Fruit fly (Drosophila melanogaster): ENCODE measurements around the gene CG12321.
A peak's percentile ranks its signal among the peaks of the same experiment; 100 is the strongest.

CG12321 gene

DNA sequence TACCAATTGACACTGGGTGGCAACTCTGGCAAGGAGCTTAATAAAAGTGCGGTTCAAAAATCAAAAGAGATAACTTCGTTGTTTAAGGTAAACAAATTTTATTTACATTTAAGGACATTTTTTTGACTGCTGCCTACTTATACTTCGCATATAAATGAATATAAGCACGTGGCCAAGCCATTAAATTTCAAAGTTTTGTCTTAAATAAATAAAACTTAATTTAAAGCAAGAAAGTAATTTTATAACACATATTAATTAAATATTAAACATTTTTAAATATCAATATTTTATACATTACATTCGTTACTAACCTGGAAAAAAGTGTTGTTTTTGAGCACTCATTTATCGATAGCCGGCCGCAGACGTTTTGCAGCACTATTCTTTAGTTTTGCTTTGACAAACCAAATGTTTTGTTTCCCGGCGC is at the start of gene CG12321, which contains the start of gene MED17:
CG12321 (minus strand) TSS at position 6 of the 424 bp plus-strand sequence.
MED17 (plus strand) TSS at position 371 of the 424 bp plus-strand sequence.
- TF ChIP-seq toe (GFP tag; optimal IDR thresholded peaks at IDR 0.05) (peak; percentile 74), Mnt (GFP tag; optimal IDR thresholded peaks at IDR 0.05) (peak; percentile 75), bab1 (GFP tag; optimal IDR thresholded peaks at IDR 0.05) (peak; percentile 63), CG33017 (tag; optimal IDR thresholded peaks at IDR 0.05) (peak; percentile 83), CG7101 (tag; optimal IDR thresholded peaks at IDR 0.05) (peak; percentile 93), kay (GFP tag; ENCODE audit: borderline replicate concordance) (no peak), Crg-1 (GFP tag; optimal IDR thresholded peaks at IDR 0.05) (peak; percentile 96), tj (GFP tag; optimal IDR thresholded peaks at IDR 0.05) (peak; percentile 67), CG5204 (GFP tag; optimal IDR thresholded peaks at IDR 0.05) (peak; percentile 81), pad (GFP tag; optimal IDR thresholded peaks at IDR 0.05) (peak; percentile 91), CG7045 (GFP tag; optimal IDR thresholded peaks at IDR 0.05) (peak; percentile 94), ovo (GFP tag; optimal IDR thresholded peaks at IDR 0.05) (peak; percentile 87), CG12768 (GFP tag; optimal IDR thresholded peaks at IDR 0.05) (peak; percentile 93), Clk (GFP tag; optimal IDR thresholded peaks at IDR 0.05) (peak; percentile 94), Hr96 (GFP tag; optimal IDR thresholded peaks at IDR 0.05) (no peak), CG11617 (GFP tag; optimal IDR thresholded peaks at IDR 0.05) (peak; percentile 93), cic (GFP tag; optimal IDR thresholded peaks at IDR 0.05) (peak; percentile 62), CG14711 (tag; optimal IDR thresholded peaks at IDR 0.05) (peak; percentile 89), cnc (optimal IDR thresholded peaks at IDR 0.05) (no peak), CG1620 (GFP tag; optimal IDR thresholded peaks at IDR 0.05) (peak; percentile 91)

DNA sequence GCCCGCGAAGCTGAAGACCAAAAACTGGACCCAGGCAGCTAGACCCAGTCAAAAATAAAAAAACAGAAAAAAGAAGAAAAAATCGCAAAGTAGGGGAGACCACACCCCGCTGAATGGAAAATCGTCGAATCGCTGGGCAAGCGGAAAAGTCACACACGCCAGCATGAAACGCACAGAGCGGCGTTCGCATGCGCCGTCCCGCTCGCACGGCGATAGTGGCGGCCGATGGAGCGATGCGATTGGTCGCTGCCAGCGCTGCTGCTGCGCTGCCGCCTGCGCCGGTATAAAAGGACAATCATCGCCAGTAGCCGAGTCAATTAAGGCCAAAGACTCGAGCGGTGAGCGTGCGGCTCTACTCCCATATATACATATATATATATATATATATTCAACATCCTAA is 47.4 kb upstream of the CG12321 start, which contains the start of gene repo:
repo (plus strand) TSS at position 314 of the 400 bp plus-strand sequence.
- TF ChIP-seq kay (GFP tag; ENCODE audit: borderline replicate concordance) (no peak), bab1 (GFP tag; optimal IDR thresholded peaks at IDR 0.05) (no peak), CG7045 (GFP tag; optimal IDR thresholded peaks at IDR 0.05) (no peak), pad (GFP tag; optimal IDR thresholded peaks at IDR 0.05) (peak; percentile 13), Mnt (GFP tag; optimal IDR thresholded peaks at IDR 0.05) (no peak), Clk (GFP tag; optimal IDR thresholded peaks at IDR 0.05) (no peak), tj (GFP tag; optimal IDR thresholded peaks at IDR 0.05) (peak; percentile 1), CG12768 (GFP tag; optimal IDR thresholded peaks at IDR 0.05) (no peak), CG33017 (tag; optimal IDR thresholded peaks at IDR 0.05) (no peak), CG11617 (GFP tag; optimal IDR thresholded peaks at IDR 0.05) (no peak), toe (GFP tag; optimal IDR thresholded peaks at IDR 0.05) (no peak), CG5204 (GFP tag; optimal IDR thresholded peaks at IDR 0.05) (no peak), CG7101 (tag; optimal IDR thresholded peaks at IDR 0.05) (no peak), cic (GFP tag; optimal IDR thresholded peaks at IDR 0.05) (no peak), CG14711 (tag; optimal IDR thresholded peaks at IDR 0.05) (no peak), Hr96 (GFP tag; optimal IDR thresholded peaks at IDR 0.05) (no peak), Crg-1 (GFP tag; optimal IDR thresholded peaks at IDR 0.05) (no peak), CG1620 (GFP tag; optimal IDR thresholded peaks at IDR 0.05) (no peak)

DNA sequence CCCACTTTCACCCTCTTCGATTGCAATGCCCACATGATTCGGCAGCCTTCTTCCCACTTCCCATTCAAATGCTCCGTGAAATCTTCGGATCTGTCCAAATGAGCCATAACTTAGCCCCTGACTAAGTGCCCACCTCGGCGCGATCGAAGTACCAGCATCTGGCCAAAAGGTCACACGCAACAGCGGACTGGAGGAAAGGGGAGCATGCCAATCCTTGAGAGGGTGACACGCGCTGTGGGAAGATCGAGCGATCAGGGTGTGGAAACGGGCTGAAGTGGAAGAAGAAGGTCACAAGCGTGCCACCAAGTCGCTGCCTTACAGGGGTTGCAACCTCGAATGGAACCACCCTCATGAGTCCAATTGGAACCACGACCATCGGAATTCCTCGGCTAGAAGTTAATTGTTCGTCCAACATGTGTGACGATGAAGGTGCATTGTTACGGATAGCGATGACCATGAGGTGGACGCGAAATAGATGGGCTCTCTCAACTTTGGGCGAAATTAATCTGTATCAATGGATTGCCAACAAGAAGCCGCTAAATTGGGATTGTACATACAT is 46.3 kb upstream of the CG12321 start:
- TF ChIP-seq pad (GFP tag; optimal IDR thresholded peaks at IDR 0.05) (no peak), Hr96 (GFP tag; optimal IDR thresholded peaks at IDR 0.05) (no peak), CG12768 (GFP tag; optimal IDR thresholded peaks at IDR 0.05) (no peak), CG7045 (GFP tag; optimal IDR thresholded peaks at IDR 0.05) (no peak), cnc (optimal IDR thresholded peaks at IDR 0.05) (no peak), CG7101 (tag; optimal IDR thresholded peaks at IDR 0.05) (no peak), bab1 (GFP tag; optimal IDR thresholded peaks at IDR 0.05) (no peak), tj (GFP tag; optimal IDR thresholded peaks at IDR 0.05) (no peak), Mnt (GFP tag; optimal IDR thresholded peaks at IDR 0.05) (no peak), CG33017 (tag; optimal IDR thresholded peaks at IDR 0.05) (no peak), kay (GFP tag; ENCODE audit: borderline replicate concordance) (no peak), Crg-1 (GFP tag; optimal IDR thresholded peaks at IDR 0.05) (no peak), ovo (GFP tag; optimal IDR thresholded peaks at IDR 0.05) (no peak)

DNA sequence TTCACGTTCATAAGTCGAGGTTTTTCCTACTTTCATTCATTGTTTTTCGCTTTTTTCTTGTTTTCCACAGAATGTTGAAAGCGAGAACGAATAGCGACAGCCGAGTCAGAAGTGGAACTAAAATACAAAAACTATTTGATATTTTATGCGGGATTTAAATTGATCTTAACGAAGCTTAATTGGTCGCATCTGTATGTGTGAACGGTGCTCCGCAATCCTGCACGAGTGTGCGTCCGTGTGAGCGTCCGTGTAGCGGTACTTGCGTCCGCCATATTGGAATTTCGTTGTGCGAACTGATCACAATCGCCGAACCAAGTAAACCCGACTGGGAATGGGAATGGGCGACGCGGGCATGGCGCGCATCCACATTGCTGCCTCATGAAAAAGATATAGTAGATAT is 43.7 kb upstream of the CG12321 start:
- no peak for TF ChIP-seq Mnt (GFP tag; optimal IDR thresholded peaks at IDR 0.05)
- TF ChIP-seq bab1 (GFP tag; optimal IDR thresholded peaks at IDR 0.05) = no peak
- TF ChIP-seq kay (GFP tag; ENCODE audit: borderline replicate concordance) = no peak
- TF ChIP-seq CG5204 (GFP tag; optimal IDR thresholded peaks at IDR 0.05) = no peak
- no peak for TF ChIP-seq cnc (optimal IDR thresholded peaks at IDR 0.05)
- no peak for TF ChIP-seq CG7045 (GFP tag; optimal IDR thresholded peaks at IDR 0.05)
- no peak for TF ChIP-seq pad (GFP tag; optimal IDR thresholded peaks at IDR 0.05)
- TF ChIP-seq tj (GFP tag; optimal IDR thresholded peaks at IDR 0.05) = no peak
- TF ChIP-seq Crg-1 (GFP tag; optimal IDR thresholded peaks at IDR 0.05) = no peak
- TF ChIP-seq Clk (GFP tag; optimal IDR thresholded peaks at IDR 0.05) = no peak
- TF ChIP-seq CG33017 (tag; optimal IDR thresholded peaks at IDR 0.05) = no peak
- no peak for TF ChIP-seq cic (GFP tag; optimal IDR thresholded peaks at IDR 0.05)
- no peak for TF ChIP-seq CG1620 (GFP tag; optimal IDR thresholded peaks at IDR 0.05)
- no peak for TF ChIP-seq ovo (GFP tag; optimal IDR thresholded peaks at IDR 0.05)
- no peak for TF ChIP-seq toe (GFP tag; optimal IDR thresholded peaks at IDR 0.05)
- TF ChIP-seq CG11617 (GFP tag; optimal IDR thresholded peaks at IDR 0.05) = no peak
- no peak for TF ChIP-seq CG14711 (tag; optimal IDR thresholded peaks at IDR 0.05)
- no peak for TF ChIP-seq CG12768 (GFP tag; optimal IDR thresholded peaks at IDR 0.05)
- TF ChIP-seq CG7101 (tag; optimal IDR thresholded peaks at IDR 0.05) = no peak

DNA sequence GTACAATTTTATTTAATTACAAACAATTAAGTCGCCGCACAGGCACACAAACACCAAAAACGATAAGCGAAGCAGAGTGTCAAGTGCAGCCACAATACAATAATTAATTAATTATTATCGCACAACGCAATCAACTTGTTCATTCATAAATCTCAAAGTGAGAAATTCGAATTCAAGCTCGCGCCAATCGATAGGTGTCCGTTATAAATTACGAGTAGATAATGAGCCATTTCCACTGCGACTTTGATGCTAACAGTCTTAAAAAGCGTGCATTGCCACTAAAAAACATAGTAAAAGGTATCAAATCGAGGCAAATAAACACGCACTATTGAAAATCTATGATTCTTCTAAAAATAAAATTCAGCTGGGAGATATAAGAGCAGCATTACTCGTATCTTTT is 41.7 kb upstream of the CG12321 start:
- TF ChIP-seq CG14711 (tag; optimal IDR thresholded peaks at IDR 0.05) = no peak
- peak; percentile 16 for TF ChIP-seq cic (GFP tag; optimal IDR thresholded peaks at IDR 0.05)

DNA sequence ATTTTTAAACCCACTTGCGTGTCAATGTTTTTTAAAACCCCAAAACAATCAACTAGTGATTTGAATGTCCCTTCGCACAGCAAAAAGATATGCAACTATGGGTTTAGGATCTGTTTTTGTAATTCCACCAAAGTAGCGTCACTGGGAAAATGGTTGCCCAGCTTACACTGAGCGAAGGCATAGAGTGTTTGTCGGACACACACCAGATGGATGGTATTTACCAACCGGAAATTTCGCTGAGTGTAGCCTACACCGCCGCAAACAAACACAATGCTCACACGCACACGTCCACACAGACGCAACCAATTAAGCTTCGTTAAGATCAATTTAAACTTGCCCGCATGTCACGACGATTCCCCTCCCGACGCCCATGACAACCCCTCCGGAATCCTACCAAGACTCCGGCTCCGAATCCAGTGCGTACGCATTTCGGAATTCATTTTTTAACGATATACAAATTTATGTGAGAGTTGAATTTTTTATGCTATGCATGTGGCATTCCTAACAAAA is 40.3 kb upstream of the CG12321 start:
- TF ChIP-seq tj (GFP tag; optimal IDR thresholded peaks at IDR 0.05) (no peak), CG12768 (GFP tag; optimal IDR thresholded peaks at IDR 0.05) (peak; percentile 40), CG1620 (GFP tag; optimal IDR thresholded peaks at IDR 0.05) (no peak), cic (GFP tag; optimal IDR thresholded peaks at IDR 0.05) (no peak), ovo (GFP tag; optimal IDR thresholded peaks at IDR 0.05) (no peak)
